Worm (Caenorhabditis elegans) whole organism, early embryonic: ENCODE results near the gene pqn-54.

Experiments used
- B0310.2 ChIP-seq: sonication (generic microtip); optimal IDR thresholded peaks from 2 replicates; lab custom pipeline; 2016; ENCODE audit warnings: mild to moderate bottlenecking, missing genetic modification characterization, missing compliant biosample characterization
- F13C5.2 ChIP-seq: sonication (generic microtip); optimal IDR thresholded peaks from 2 replicates; lab custom pipeline; 2017; ENCODE audit warnings: mild to moderate bottlenecking, missing genetic modification characterization, inconsistent platforms, missing compliant biosample characterization
- aly-1 ChIP-seq: sonication (generic microtip); optimal IDR thresholded peaks from 2 replicates; lab custom pipeline; 2016; ENCODE audit warnings: missing genetic modification characterization, missing compliant biosample characterization
- ama-1 ChIP-seq: fragments of 150-350 bp; optimal IDR thresholded peaks from 2 replicates; lab custom pipeline; 2014
- ceh-36 ChIP-seq: sonication (generic microtip); optimal IDR thresholded peaks from 2 replicates; lab custom pipeline; 2016; ENCODE audit warnings: missing genetic modification characterization, inconsistent platforms, missing compliant biosample characterization
- ets-7 ChIP-seq: sonication (generic microtip); optimal IDR thresholded peaks from 2 replicates; lab custom pipeline; 2016; ENCODE audit warnings: missing genotype, missing genetic modification characterization, missing compliant biosample characterization
- flt-1 ChIP-seq: fragments of 200-800 bp; sonication (Bioruptor generic); IDR thresholded peaks from 2 replicates; pipeline ENCODE4 v1.3.6; 2022; ENCODE audit warnings: missing genetic modification characterization, missing compliant biosample characterization
- hmbx-1 ChIP-seq: sonication (generic microtip); optimal IDR thresholded peaks from 2 replicates; lab custom pipeline; 2016; ENCODE audit warnings: mild to moderate bottlenecking, missing genetic modification characterization, missing compliant biosample characterization
- hmg-4 ChIP-seq: fragments of 200-800 bp; sonication (Bioruptor generic); optimal IDR thresholded peaks from 2 replicates; lab custom pipeline; 2018; ENCODE audit warnings: mild to moderate bottlenecking, missing genetic modification characterization, missing compliant biosample characterization
- pes-1 ChIP-seq: fragments of 200-800 bp; sonication (Bioruptor generic); IDR thresholded peaks from 2 replicates; pipeline ENCODE4 v1.3.6; 2022; ENCODE audit warnings: missing genetic modification reagents, missing genetic modification characterization, missing compliant biosample characterization
- scrt-1 ChIP-seq: fragments of 200-800 bp; sonication (Bioruptor generic); IDR thresholded peaks from 2 replicates; pipeline ENCODE4 v1.3.6; 2022; ENCODE audit warnings: missing genetic modification characterization, missing compliant biosample characterization
- sea-1 ChIP-seq: fragments of 200-800 bp; sonication (Bioruptor generic); conservative IDR thresholded peaks from 2 replicates; pipeline ENCODE4 v1.3.6; 2022; ENCODE audit warnings: missing genetic modification characterization, missing compliant biosample characterization
- tbx-11 ChIP-seq: fragments of 200-800 bp; sonication (Bioruptor generic); IDR thresholded peaks from 2 replicates; pipeline ENCODE4 v1.3.6; 2022; ENCODE audit warnings: missing genetic modification characterization, missing compliant biosample characterization
- tra-4 ChIP-seq: sonication (generic microtip); optimal IDR thresholded peaks from 2 replicates; lab custom pipeline; 2017; ENCODE audit warnings: missing genetic modification characterization, missing compliant biosample characterization

- TF ChIP-seq F13C5.2 (tag; lab: Kevin White, UChicago) (no peak), tbx-11 (GFP tag; lab: Robert Waterston, UW) (no peak), tra-4 (tag; lab: Kevin White, UChicago) (no peak), pes-1 (GFP tag; lab: Robert Waterston, UW) (no peak), ama-1 (lab: Kevin White, UChicago) (no peak), ceh-36 (tag; lab: Kevin White, UChicago) (no peak), hmbx-1 (no peak), ets-7 (tag; lab: Kevin White, UChicago) (no peak), sea-1 (no peak), aly-1 (tag; lab: Kevin White, UChicago) (no peak), flt-1 (GFP tag; lab: Robert Waterston, UW) (no peak), scrt-1 (GFP tag; lab: Robert Waterston, UW) (no peak), B0310.2 (tag; lab: Kevin White, UChicago) (no peak), hmg-4 (GFP tag; lab: Kevin White, UChicago) (no peak)
Measured at ce11 chrV:1438205-1438604, 26.6 kb upstream of the pqn-54 start.
